Worm (Caenorhabditis elegans) whole organism, L2 larva: ENCODE measurements around the gene Y32B12B.1.

Experiments
- R02D3.7 ChIP-seq: fragments of 150-350 bp; optimal IDR thresholded peaks from 2 replicates; lab custom pipeline; 2014; ENCODE audit warnings: missing biosample characterization, missing genetic modification characterization
- blmp-1 ChIP-seq: sonication (generic microtip); optimal IDR thresholded peaks from 2 replicates; lab custom pipeline; 2017; ENCODE audit warnings: missing genetic modification characterization, mild to moderate bottlenecking, missing compliant biosample characterization, antibody characterized with exemption, moderate library complexity; ENCODE audit not compliant: insufficient read depth
- ceh-82 ChIP-seq: fragments of 150-350 bp; optimal IDR thresholded peaks from 2 replicates; lab custom pipeline; 2014; ENCODE audit warnings: missing biosample characterization, missing genetic modification characterization
- dmd-4 ChIP-seq: sonication (generic microtip); optimal IDR thresholded peaks from 2 replicates; lab custom pipeline; 2017; ENCODE audit warnings: missing biosample characterization, missing genetic modification characterization
- mdl-1 ChIP-seq, 2 experiments: fragments of 150-350 bp in 1 of 2; sonication (generic microtip) in 1 of 2; optimal IDR thresholded peaks; 2 replicates each; lab custom pipeline; 2017; ENCODE audit warnings: missing biosample characterization in 2 of 2, missing genetic modification characterization in 2 of 2
- snpc-4 ChIP-seq: fragments of 150-350 bp; optimal IDR thresholded peaks from 2 replicates; lab custom pipeline; 2014; ENCODE audit warnings: missing biosample characterization, missing genetic modification characterization
- unc-62 ChIP-seq: fragments of 150-350 bp; optimal IDR thresholded peaks from 2 replicates; lab custom pipeline; 2014; ENCODE audit warnings: missing biosample characterization, missing genetic modification reagents, missing genetic modification characterization

DNA sequence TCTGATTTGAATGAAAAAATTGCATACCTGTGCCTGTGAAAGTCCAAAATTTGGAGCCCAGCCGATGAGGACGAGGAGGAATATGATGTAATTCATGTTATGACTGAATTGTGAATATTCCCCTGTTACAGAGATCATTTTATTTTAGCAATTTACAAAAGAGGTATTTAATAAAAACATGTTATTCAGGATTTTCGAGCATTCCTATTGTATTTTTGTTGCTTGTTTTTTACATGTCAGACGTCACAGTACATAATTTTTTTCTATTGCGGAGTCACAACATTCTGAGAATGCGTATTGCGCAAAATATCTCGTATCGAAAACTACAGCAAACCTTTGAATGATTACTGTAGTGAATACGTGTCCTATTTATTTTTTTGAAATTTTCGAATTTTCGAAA is 33.6 kb upstream of the Y32B12B.1 start, which contains the start of gene F36D3.14:
- no peak for TF ChIP-seq R02D3.7 (tag; lab: Kevin White, UChicago)
- no peak for TF ChIP-seq mdl-1 (tag; optimal IDR thresholded peaks at IDR 0.05; lab: Kevin White, UChicago)
- TF ChIP-seq dmd-4 (tag; lab: Kevin White, UChicago), result no peak
- TF ChIP-seq ceh-82 (tag; lab: Kevin White, UChicago), result no peak
- no peak for TF ChIP-seq snpc-4 (tag; lab: Kevin White, UChicago)
- TF ChIP-seq unc-62 (GFP tag; lab: Kevin White, UChicago), result no peak
- TF ChIP-seq blmp-1 (tag; lab: Kevin White, UChicago), result no peak
